Worm (Caenorhabditis elegans) whole organism, L1 larva: Measurements from ENCODE around the gene wdr-20.
A peak's percentile ranks its signal among the peaks of the same experiment; 100 is the strongest.

Source experiments
- C16A3.4 ChIP-seq: fragments of 150-350 bp; optimal IDR thresholded peaks from 2 replicates; lab custom pipeline; 2014; ENCODE audit warnings: missing biosample characterization, missing genetic modification characterization
- Y116A8C.19 ChIP-seq: sonication (generic microtip); optimal IDR thresholded peaks from 2 replicates; lab custom pipeline; 2016; ENCODE audit warnings: missing compliant biosample characterization, missing genetic modification characterization, borderline replicate concordance
- aha-1 ChIP-seq: fragments of 150-350 bp; optimal IDR thresholded peaks from 2 replicates; lab custom pipeline; 2014; ENCODE audit warnings: missing biosample characterization, missing genetic modification characterization
- alr-1 ChIP-seq: fragments of 200-800 bp; sonication (Bioruptor generic); optimal IDR thresholded peaks from 2 replicates; lab custom pipeline; 2018; ENCODE audit warnings: borderline replicate concordance, mild to moderate bottlenecking, missing genetic modification characterization, missing compliant biosample characterization
- aly-2 ChIP-seq: fragments of 150-350 bp; optimal IDR thresholded peaks from 2 replicates; lab custom pipeline; 2014; ENCODE audit warnings: missing biosample characterization, missing genetic modification characterization
- blmp-1 ChIP-seq: fragments of 150-350 bp; optimal IDR thresholded peaks from 2 replicates; lab custom pipeline; 2014; ENCODE audit warnings: missing biosample characterization, missing genetic modification characterization
- ceh-63 ChIP-seq: fragments of 200-800 bp; sonication (Bioruptor generic); optimal IDR thresholded peaks from 2 replicates; lab custom pipeline; 2018; ENCODE audit warnings: mild to moderate bottlenecking, missing genetic modification characterization, missing compliant biosample characterization
- ceh-82 ChIP-seq, 3 experiments: fragments of 150-350 bp in 1 of 3; sonication (generic microtip) in 2 of 3; optimal IDR thresholded peaks; 2 replicates each; lab custom pipeline; 2014 to 2017; ENCODE audit warnings: missing biosample characterization in 3 of 3, missing genetic modification characterization in 3 of 3
- ceh-90 ChIP-seq: sonication (generic microtip); optimal IDR thresholded peaks from 2 replicates; lab custom pipeline; 2016; ENCODE audit warnings: missing genetic modification characterization, missing compliant biosample characterization
- dsc-1 ChIP-seq: sonication (generic microtip); optimal IDR thresholded peaks from 2 replicates; lab custom pipeline; 2016; ENCODE audit warnings: mild to moderate bottlenecking, missing genetic modification characterization, missing compliant biosample characterization
- efl-3 ChIP-seq: fragments of 200-800 bp; sonication (Bioruptor generic); optimal IDR thresholded peaks from 2 replicates; lab custom pipeline; 2018; ENCODE audit warnings: mild to moderate bottlenecking, missing genetic modification characterization, missing compliant biosample characterization
- egl-13 ChIP-seq: sonication (generic microtip); optimal IDR thresholded peaks from 2 replicates; lab custom pipeline; 2016; ENCODE audit warnings: missing genotype, missing genetic modification reagents, missing genetic modification characterization, missing compliant biosample characterization
- elt-2 ChIP-seq: sonication (generic microtip); optimal IDR thresholded peaks from 2 replicates; lab custom pipeline; 2016; ENCODE audit warnings: missing genetic modification characterization, mild to moderate bottlenecking, inconsistent platforms, missing compliant biosample characterization, missing genetic modification reagents
- elt-3 ChIP-seq, 6 experiments: fragments of 150-350 bp in 1 of 6; sonication (generic microtip); optimal IDR thresholded peaks; 2 replicates each; lab custom pipeline; 2017 to 2018; ENCODE audit warnings: missing biosample characterization in 6 of 6, missing genetic modification characterization in 6 of 6, inconsistent platforms in 1 of 6
- ets-5 ChIP-seq: fragments of 200-800 bp; sonication (Bioruptor generic); IDR thresholded peaks from 2 replicates; pipeline ENCODE4 v1.3.6; 2022; ENCODE audit warnings: missing genetic modification characterization, missing compliant biosample characterization
- fkh-10 ChIP-seq: sonication (generic microtip); optimal IDR thresholded peaks from 2 replicates; lab custom pipeline; 2017; ENCODE audit warnings: missing biosample characterization, missing genetic modification reagents, missing genetic modification characterization
- fkh-4 ChIP-seq: sonication (generic microtip); optimal IDR thresholded peaks from 2 replicates; lab custom pipeline; 2016; ENCODE audit warnings: missing compliant biosample characterization, missing genetic modification characterization, borderline replicate concordance
- fos-1 ChIP-seq: fragments of 150-350 bp; optimal IDR thresholded peaks from 2 replicates; lab custom pipeline; 2014; ENCODE audit warnings: missing biosample characterization, missing genetic modification characterization
- hlh-17 ChIP-seq: fragments of 200-800 bp; sonication (Bioruptor generic); optimal IDR thresholded peaks from 2 replicates; lab custom pipeline; 2018; ENCODE audit warnings: missing genetic modification characterization, mild to moderate bottlenecking, missing compliant biosample characterization, moderate library complexity, borderline replicate concordance
- isw-1 ChIP-seq: fragments of 200-800 bp; sonication (Bioruptor generic); IDR thresholded peaks from 2 replicates; pipeline ENCODE4 v1.3.6; 2022; ENCODE audit warnings: missing genetic modification characterization, missing compliant biosample characterization
- lin-13 ChIP-seq: fragments of 150-350 bp; optimal IDR thresholded peaks from 2 replicates; lab custom pipeline; 2014; ENCODE audit warnings: missing biosample characterization, missing genetic modification reagents, missing genetic modification characterization
- lin-14 ChIP-seq: fragments of 200-800 bp; sonication (Bioruptor generic); optimal IDR thresholded peaks from 2 replicates; lab custom pipeline; 2018; ENCODE audit warnings: mild to moderate bottlenecking, missing genetic modification characterization, moderate library complexity, missing compliant biosample characterization
- lin-35 ChIP-seq, 2 experiments: fragments of 150-350 bp; optimal IDR thresholded peaks; 2 replicates each; lab custom pipeline; 2014; ENCODE audit warnings: missing biosample characterization in 2 of 2, missing genetic modification characterization in 2 of 2, missing genetic modification reagents in 2 of 2
- lin-39 ChIP-seq: fragments of 150-350 bp; optimal IDR thresholded peaks from 2 replicates; lab custom pipeline; 2014; ENCODE audit warnings: missing biosample characterization, missing genetic modification reagents, missing genetic modification characterization
- lir-3 ChIP-seq: sonication (generic microtip); optimal IDR thresholded peaks from 2 replicates; lab custom pipeline; 2016; ENCODE audit warnings: mild to moderate bottlenecking, missing genetic modification characterization, moderate library complexity, missing compliant biosample characterization; ENCODE audit not compliant: poor library complexity
- lsy-2 ChIP-seq, 2 experiments: fragments of 150-350 bp; optimal IDR thresholded peaks; 2 replicates each; lab custom pipeline; 2014; ENCODE audit warnings: missing biosample characterization in 2 of 2, missing genetic modification characterization in 2 of 2
- mab-9 ChIP-seq: fragments of 200-800 bp; sonication (Bioruptor generic); IDR thresholded peaks from 2 replicates; pipeline ENCODE4 v1.3.6; 2022; ENCODE audit warnings: missing genetic modification reagents, missing genetic modification characterization, missing compliant biosample characterization
- mdl-1 ChIP-seq, 2 experiments: fragments of 150-350 bp; optimal IDR thresholded peaks; 2 replicates each; lab custom pipeline; 2014 to 2017; ENCODE audit warnings: missing biosample characterization in 2 of 2, missing genetic modification characterization in 2 of 2, inconsistent platforms in 1 of 2
- mef-2 ChIP-seq: fragments of 150-350 bp; optimal IDR thresholded peaks from 2 replicates; lab custom pipeline; 2014; ENCODE audit warnings: missing biosample characterization, missing genetic modification characterization
- mep-1 ChIP-seq: fragments of 150-350 bp; optimal IDR thresholded peaks from 2 replicates; lab custom pipeline; 2014; ENCODE audit warnings: missing biosample characterization, missing genetic modification characterization
- nhr-11 ChIP-seq: fragments of 150-350 bp; optimal IDR thresholded peaks from 2 replicates; lab custom pipeline; 2014; ENCODE audit warnings: missing biosample characterization, missing genetic modification characterization
- nhr-12 ChIP-seq: sonication (generic microtip); optimal IDR thresholded peaks from 2 replicates; lab custom pipeline; 2017; ENCODE audit warnings: missing biosample characterization, missing genetic modification characterization
- nhr-28 ChIP-seq: fragments of 150-350 bp; optimal IDR thresholded peaks from 2 replicates; lab custom pipeline; 2014; ENCODE audit warnings: missing biosample characterization, missing genetic modification characterization
- nhr-76 ChIP-seq: sonication (generic microtip); optimal IDR thresholded peaks from 2 replicates; lab custom pipeline; 2017; ENCODE audit warnings: missing biosample characterization, missing genetic modification characterization
- nhr-84 ChIP-seq: sonication (generic microtip); optimal IDR thresholded peaks from 2 replicates; lab custom pipeline; 2017; ENCODE audit warnings: missing biosample characterization, missing genetic modification characterization
- pax-3 ChIP-seq: fragments of 200-800 bp; sonication (Bioruptor generic); optimal IDR thresholded peaks from 2 replicates; lab custom pipeline; 2018; ENCODE audit warnings: mild to moderate bottlenecking, missing genetic modification characterization, moderate library complexity, missing compliant biosample characterization
- pqm-1 ChIP-seq: sonication (generic microtip); optimal IDR thresholded peaks from 3 replicates; lab custom pipeline; 2017; ENCODE audit warnings: missing biosample characterization, missing genetic modification characterization
- skn-1 ChIP-seq: fragments of 150-350 bp; optimal IDR thresholded peaks from 2 replicates; lab custom pipeline; 2014; ENCODE audit warnings: missing biosample characterization, missing genetic modification characterization
- sox-4 ChIP-seq: sonication (generic microtip); optimal IDR thresholded peaks from 2 replicates; lab custom pipeline; 2016; ENCODE audit warnings: missing genetic modification characterization, missing compliant biosample characterization
- tlp-1 ChIP-seq: fragments of 150-350 bp; optimal IDR thresholded peaks from 2 replicates; lab custom pipeline; 2014; ENCODE audit warnings: missing biosample characterization, missing genetic modification characterization
- unc-130 ChIP-seq: fragments of 150-350 bp; optimal IDR thresholded peaks from 2 replicates; lab custom pipeline; 2017; ENCODE audit warnings: missing biosample characterization, missing genetic modification characterization, inconsistent platforms
- unc-30 ChIP-seq: sonication (generic microtip); optimal IDR thresholded peaks from 2 replicates; lab custom pipeline; 2017; ENCODE audit warnings: missing biosample characterization, missing genetic modification characterization
- unc-62 ChIP-seq: fragments of 150-350 bp; optimal IDR thresholded peaks from 2 replicates; lab custom pipeline; 2014; ENCODE audit warnings: missing biosample characterization, missing genetic modification reagents, missing genetic modification characterization
- unc-86 ChIP-seq: sonication (generic microtip); optimal IDR thresholded peaks from 2 replicates; lab custom pipeline; 2016; ENCODE audit warnings: missing genetic modification characterization, missing compliant biosample characterization
- unc-98 ChIP-seq: fragments of 200-800 bp; sonication (Bioruptor generic); IDR thresholded peaks from 2 replicates; pipeline ENCODE4 v1.3.6; 2022; ENCODE audit warnings: missing genetic modification characterization, missing compliant biosample characterization
- vab-15 ChIP-seq: sonication (generic microtip); optimal IDR thresholded peaks from 2 replicates; lab custom pipeline; 2017; ENCODE audit warnings: missing genotype, mild to moderate bottlenecking, missing genetic modification characterization, missing compliant biosample characterization
- zag-1 ChIP-seq: fragments of 150-350 bp; optimal IDR thresholded peaks from 2 replicates; lab custom pipeline; 2014; ENCODE audit warnings: missing biosample characterization, missing genetic modification characterization
- zip-4 ChIP-seq: fragments of 200-800 bp; sonication (Bioruptor generic); optimal IDR thresholded peaks from 2 replicates; lab custom pipeline; 2018; ENCODE audit warnings: mild to moderate bottlenecking, missing genetic modification characterization, moderate library complexity, missing compliant biosample characterization
- ztf-4 ChIP-seq: fragments of 150-350 bp; optimal IDR thresholded peaks from 2 replicates; lab custom pipeline; 2014; ENCODE audit warnings: missing biosample characterization, missing genetic modification characterization

The wdr-20 gene

DNA sequence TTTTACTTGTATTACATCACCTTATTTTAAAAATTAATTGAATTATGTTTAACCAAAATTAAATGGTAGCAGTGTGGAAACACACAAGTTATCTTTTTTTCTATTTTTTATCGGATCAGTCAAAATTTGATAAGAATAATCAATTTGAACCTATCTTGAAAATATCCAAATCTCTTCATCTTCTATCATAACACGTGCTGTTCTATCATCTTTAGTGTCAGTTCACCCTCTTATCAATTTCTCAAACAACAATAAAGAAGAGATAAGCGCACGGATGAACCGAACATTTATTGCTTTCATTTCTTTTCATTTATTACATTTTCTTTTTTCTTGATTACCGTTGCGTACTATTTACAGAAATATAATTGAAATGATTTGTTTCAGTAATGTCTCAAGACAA, 46.9 kb downstream of the wdr-20 start, which contains the start of gene R04B5.5 (continued):
- TF ChIP-seq mdl-1 (tag; optimal IDR thresholded peaks at IDR 0.05; lab: Kevin White, UChicago) (peak in 1 of 2 experiments; percentile 10), lin-14 (GFP tag; lab: Kevin White, UChicago) (peak; percentile 82), nhr-28 (tag; lab: Kevin White, UChicago) (no peak), fkh-4 (tag; lab: Kevin White, UChicago) (no peak), nhr-76 (no peak), C16A3.4 (tag; lab: Kevin White, UChicago) (no peak), nhr-11 (tag; lab: Kevin White, UChicago) (no peak), isw-1 (GFP tag; lab: Robert Waterston, UW) (no peak), unc-86 (tag; lab: Kevin White, UChicago) (no peak), fkh-10 (GFP tag; lab: Kevin White, UChicago) (no peak), Y116A8C.19 (tag; lab: Kevin White, UChicago) (no peak), pax-3 (tag; lab: Kevin White, UChicago) (no peak), ets-5 (GFP tag; lab: Robert Waterston, UW) (no peak), egl-13 (tag; lab: Kevin White, UChicago) (no peak), lir-3 (tag; lab: Kevin White, UChicago) (no peak), lin-35 (GFP tag; optimal IDR thresholded peaks at IDR 0.05; lab: Kevin White, UChicago) (peak in 1 of 2 experiments; percentile 30), lin-13 (GFP tag; lab: Kevin White, UChicago) (no peak), mab-9 (no peak), ceh-90 (tag; lab: Kevin White, UChicago) (no peak), alr-1 (tag; lab: Kevin White, UChicago) (no peak), dsc-1 (tag; lab: Kevin White, UChicago) (no peak), aha-1 (tag; lab: Kevin White, UChicago) (no peak), zag-1 (tag; lab: Kevin White, UChicago) (no peak), mep-1 (tag; lab: Kevin White, UChicago) (peak; percentile 5), sox-4 (tag; lab: Kevin White, UChicago) (no peak), aly-2 (no peak), lsy-2 (tag; optimal IDR thresholded peaks at IDR 0.05; lab: Kevin White, UChicago) (no peak), nhr-12 (no peak), efl-3 (no peak), mef-2 (no peak), elt-3 (tag; optimal IDR thresholded peaks at IDR 0.05; lab: Kevin White, UChicago) (peak in 5 of 6 experiments; percentile 83 to 97 (median 91)), skn-1 (tag; lab: Kevin White, UChicago) (no peak), unc-98 (GFP tag; lab: Robert Waterston, UW) (no peak), tlp-1 (peak; percentile 1), vab-15 (tag; lab: Kevin White, UChicago) (no peak), unc-62 (GFP tag; lab: Kevin White, UChicago) (no peak), elt-2 (tag; lab: Kevin White, UChicago) (peak; percentile 82), lin-39 (tag; lab: Kevin White, UChicago) (no peak), nhr-84 (no peak), hlh-17 (no peak), pqm-1 (tag; lab: Kevin White, UChicago) (no peak), ceh-82 (tag; optimal IDR thresholded peaks at IDR 0.05; lab: Kevin White, UChicago) (no peak), fos-1 (no peak), blmp-1 (tag; lab: Kevin White, UChicago) (peak; percentile 75), unc-30 (tag; lab: Kevin White, UChicago) (no peak), ztf-4 (tag; lab: Kevin White, UChicago) (no peak), unc-130 (tag; lab: Kevin White, UChicago) (no peak), ceh-63 (GFP tag; lab: Kevin White, UChicago) (no peak), zip-4 (GFP tag; lab: Kevin White, UChicago) (no peak)
